Fruit fly (Drosophila melanogaster) whole organism, adult: ENCODE measurements around the gene CG12299.

ENCODE experiments used
- CG12768 ChIP-seq: fragments of 200-800 bp; sonication (Bioruptor generic); optimal IDR thresholded peaks from 2 replicates; lab custom pipeline; 2017; ENCODE audit warnings: missing biosample characterization, missing genetic modification characterization, mild to moderate bottlenecking, moderate library complexity, missing genetic modification reagents
- CG33017 ChIP-seq: fragments of 200-800 bp; sonication (Bioruptor generic); optimal IDR thresholded peaks from 2 replicates; lab custom pipeline; 2018; ENCODE audit warnings: missing biosample characterization, mild to moderate bottlenecking, missing genetic modification characterization, moderate library complexity
- CG5204 ChIP-seq: fragments of 200-800 bp; sonication (Bioruptor generic); optimal IDR thresholded peaks from 2 replicates; lab custom pipeline; 2016; ENCODE audit warnings: missing biosample characterization, missing genetic modification characterization
- Clk ChIP-seq: fragments of 200-800 bp; sonication (Bioruptor generic); optimal IDR thresholded peaks from 2 replicates; lab custom pipeline; 2017; ENCODE audit warnings: missing biosample characterization, missing genetic modification characterization
- Crg-1 ChIP-seq: fragments of 200-800 bp; sonication (Bioruptor generic); optimal IDR thresholded peaks from 2 replicates; lab custom pipeline; 2016; ENCODE audit warnings: missing biosample characterization, missing genetic modification characterization
- bab1 ChIP-seq: fragments of 200-800 bp; sonication (Bioruptor generic); optimal IDR thresholded peaks from 3 replicates; lab custom pipeline; 2019; ENCODE audit warnings: missing biosample characterization, mild to moderate bottlenecking, missing genetic modification characterization, moderate library complexity
- cic ChIP-seq: fragments of 200-800 bp; sonication (Bioruptor generic); optimal IDR thresholded peaks from 2 replicates; lab custom pipeline; 2017; ENCODE audit warnings: missing biosample characterization, mild to moderate bottlenecking, missing genetic modification characterization, moderate library complexity
- cnc ChIP-seq, 2 experiments: fragments of >200 bp; optimal IDR thresholded peaks; 2 replicates each; lab custom pipeline; 2017
- kay ChIP-seq: fragments of 200-800 bp; sonication (Bioruptor generic); peaks from one replicate; lab custom pipeline; 2016; ENCODE audit warnings: missing biosample characterization, missing genetic modification characterization, borderline replicate concordance
- ovo ChIP-seq: fragments of 200-800 bp; sonication (Bioruptor generic); optimal IDR thresholded peaks from 2 replicates; lab custom pipeline; 2016; ENCODE audit warnings: missing biosample characterization, missing genetic modification characterization
- pad ChIP-seq: fragments of 200-800 bp; sonication (Bioruptor generic); optimal IDR thresholded peaks from 3 replicates; lab custom pipeline; 2017; ENCODE audit warnings: missing biosample characterization, missing genetic modification characterization, mild to moderate bottlenecking, moderate library complexity, missing genetic modification reagents
- toe ChIP-seq: fragments of 200-800 bp; sonication (Bioruptor generic); optimal IDR thresholded peaks from 2 replicates; lab custom pipeline; 2016; ENCODE audit warnings: missing biosample characterization, missing genetic modification characterization

DNA sequence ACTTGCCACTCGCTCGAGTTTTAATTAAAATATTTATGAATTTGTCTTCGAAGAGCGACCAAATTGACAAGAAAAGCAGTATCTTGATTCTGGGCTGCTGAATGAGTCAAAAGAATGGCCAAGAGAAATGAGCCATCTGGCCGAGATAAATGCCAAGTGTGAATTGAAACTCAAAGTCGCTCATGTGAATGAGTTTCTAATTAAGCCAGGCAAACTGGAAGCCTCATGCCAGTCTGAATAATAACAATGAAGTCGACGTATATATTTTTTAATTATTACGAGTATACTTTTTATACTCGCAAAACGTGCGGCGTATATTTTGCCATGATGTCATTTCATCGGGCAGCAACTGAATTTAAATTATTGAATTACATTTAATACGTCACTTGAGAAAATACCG lies 27.8 kb upstream of the CG12299 start, which contains the start of gene Lip2:
- TF ChIP-seq ovo (GFP tag; lab: Kevin White, UChicago): no peak
- TF ChIP-seq cic (GFP tag; lab: Kevin White, UChicago): no peak
- TF ChIP-seq CG12768: no peak
- TF ChIP-seq kay (GFP tag; lab: Kevin White, UChicago): peak; percentile 17
- TF ChIP-seq pad (GFP tag; lab: Kevin White, UChicago): no peak
- no peak for TF ChIP-seq CG5204 (GFP tag; lab: Kevin White, UChicago)
- TF ChIP-seq Clk: no peak
- no peak for TF ChIP-seq toe (GFP tag; lab: Kevin White, UChicago)
- no peak for TF ChIP-seq Crg-1
- no peak for TF ChIP-seq bab1 (GFP tag; lab: Kevin White, UChicago)
- no peak for TF ChIP-seq CG33017 (tag; lab: Kevin White, UChicago)
- no peak for TF ChIP-seq cnc (optimal IDR thresholded peaks at IDR 0.05; lab: Kevin White, UChicago)
